Worm (Caenorhabditis elegans): ENCODE measurements around the gene ufbp-1.
A peak's percentile ranks its signal among the peaks of the same experiment; 100 is the strongest.

ufbp-1 gene

ce11 chrIII:8402633-8403032 is 40.8 kb downstream of the ufbp-1 start:
- TF ChIP-seq pqm-1 (tag; optimal IDR thresholded peaks at IDR 0.05) = no peak
- TF ChIP-seq ceh-6 (GFP tag; optimal IDR thresholded peaks at IDR 0.05) = no peak
- TF ChIP-seq tbx-7 (tag; optimal IDR thresholded peaks at IDR 0.05) = no peak
- no peak for TF ChIP-seq ceh-18 (tag; optimal IDR thresholded peaks at IDR 0.05)

DNA sequence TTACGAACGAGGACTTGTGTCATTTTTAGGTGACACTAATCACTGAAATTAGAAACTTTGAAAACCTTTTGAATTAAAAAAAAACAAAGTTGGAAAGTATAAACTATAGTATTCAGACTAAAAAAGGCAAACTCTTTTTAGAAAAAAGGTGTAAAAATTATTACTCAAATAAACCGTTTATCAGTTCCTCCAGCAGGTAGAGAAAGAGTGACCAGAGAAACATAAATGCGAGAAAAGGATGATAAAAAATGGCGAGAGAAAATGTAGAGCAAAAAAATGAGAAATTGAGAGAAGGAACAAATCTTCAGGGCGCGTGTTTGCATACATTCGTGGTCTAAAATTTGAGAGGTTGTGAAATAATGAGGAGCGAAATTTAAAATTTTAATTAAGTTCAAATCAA is 41.5 kb downstream of the ufbp-1 start, which contains the start of gene lap-1:
TSS of gene lap-1 (minus strand) at position 42 of the 400 bp plus-strand sequence.
- TF ChIP-seq C08G9.2 (tag; optimal IDR thresholded peaks at IDR 0.05) (no peak), hlh-13 (GFP tag; optimal IDR thresholded peaks at IDR 0.05) (no peak), unc-55 (GFP tag; optimal IDR thresholded peaks at IDR 0.05) (no peak), lin-11 (tag; optimal IDR thresholded peaks at IDR 0.05) (no peak), pat-9 (tag; optimal IDR thresholded peaks at IDR 0.05) (no peak), mec-3 (tag; optimal IDR thresholded peaks at IDR 0.05; ENCODE audit: borderline replicate concordance) (no peak), ceh-31 (tag; optimal IDR thresholded peaks at IDR 0.05) (no peak), ceh-19 (GFP tag; optimal IDR thresholded peaks at IDR 0.05) (no peak), hlh-6 (tag; optimal IDR thresholded peaks at IDR 0.05) (no peak), fkh-6 (tag; optimal IDR thresholded peaks at IDR 0.05) (no peak), sox-2 (GFP tag; IDR thresholded peaks at IDR 0.05) (no peak), zip-5 (tag; optimal IDR thresholded peaks at IDR 0.05) (no peak)

- TF ChIP-seq hlh-30 (tag; optimal IDR thresholded peaks at IDR 0.05; ENCODE audit: insufficient read depth) (no peak), elt-2 (tag; optimal IDR thresholded peaks at IDR 0.05) (peak; percentile 66)
These were observed 42.9 kb downstream of the ufbp-1 start for ce11 chrIII:8400478-8400877.

ce11 chrIII:8398411-8398810 is 45.0 kb downstream of the ufbp-1 start, which contains the start of gene ZK353.2:
Gene ZK353.2, plus strand, starts transcription at chrIII:8398711.
- TF ChIP-seq zip-5 (tag; optimal IDR thresholded peaks at IDR 0.05) (no peak), ceh-19 (GFP tag; optimal IDR thresholded peaks at IDR 0.05) (no peak), sox-4 (tag; optimal IDR thresholded peaks at IDR 0.05) (no peak), lim-6 (tag; optimal IDR thresholded peaks at IDR 0.05) (no peak), ceh-34 (tag; optimal IDR thresholded peaks at IDR 0.05) (no peak), ahr-1 (tag; optimal IDR thresholded peaks at IDR 0.05) (no peak), hlh-13 (GFP tag; optimal IDR thresholded peaks at IDR 0.05) (no peak), ceh-24 (tag; optimal IDR thresholded peaks at IDR 0.05) (no peak), pax-1 (tag; optimal IDR thresholded peaks at IDR 0.05) (no peak), npax-4 (tag; optimal IDR thresholded peaks at IDR 0.05) (no peak)

- TF ChIP-seq syd-9 (tag; optimal IDR thresholded peaks at IDR 0.05) (no peak), ceh-31 (tag; optimal IDR thresholded peaks at IDR 0.05) (no peak), pha-2 (tag; optimal IDR thresholded peaks at IDR 0.05) (no peak), madf-2 (tag; optimal IDR thresholded peaks at IDR 0.05) (no peak), lim-6 (tag; optimal IDR thresholded peaks at IDR 0.05) (no peak), hlh-13 (GFP tag; optimal IDR thresholded peaks at IDR 0.05) (no peak), nfya-1 (tag; optimal IDR thresholded peaks at IDR 0.05) (no peak)
These were observed 47.7 kb downstream of the ufbp-1 start, which contains the start of gene ZK353.3 for ce11 chrIII:8395685-8396084. Gene ZK353.3, plus strand, starts transcription at chrIII:8395985.

DNA sequence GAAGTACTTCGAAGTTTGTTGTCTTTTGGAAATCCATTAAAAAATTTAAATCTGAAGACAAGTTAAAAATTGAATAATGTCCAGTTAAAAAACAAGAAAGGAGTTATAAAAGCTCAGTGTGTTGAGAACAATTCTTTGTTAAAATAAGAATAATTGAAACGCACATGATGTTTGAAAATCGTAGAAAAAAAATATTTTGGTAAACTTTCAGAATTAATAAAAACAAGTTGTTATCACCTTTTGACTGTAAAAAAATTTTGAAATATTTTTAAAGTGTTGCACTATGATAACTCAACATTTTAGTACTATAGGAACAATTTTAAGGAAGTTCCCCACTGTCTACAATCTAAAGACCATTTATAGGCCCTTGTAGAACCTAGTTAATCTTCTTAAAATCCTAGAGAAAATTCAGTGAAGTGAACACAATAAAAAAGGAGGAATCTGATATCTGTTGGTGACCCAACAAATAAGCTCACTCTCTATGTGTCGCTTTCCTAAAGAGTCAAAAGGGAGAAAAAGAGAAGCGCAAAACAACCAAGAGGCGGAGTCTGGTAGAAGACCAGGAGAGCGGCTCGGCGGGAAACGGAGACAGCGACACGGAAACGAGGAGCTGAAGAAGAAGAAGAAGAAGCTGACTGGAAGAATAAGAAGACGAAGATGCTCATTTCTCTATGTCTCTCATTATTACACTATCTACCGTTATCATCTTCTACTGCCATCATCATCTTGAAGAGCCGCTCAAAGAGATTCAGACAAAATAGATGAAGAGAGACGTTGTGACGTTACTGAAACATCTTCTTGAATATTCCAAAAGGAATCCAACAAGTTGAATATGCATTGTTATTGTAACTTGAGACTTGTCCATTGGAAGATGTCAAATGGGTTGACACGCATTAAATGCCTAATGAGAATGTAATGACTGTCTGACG is 48.8 kb downstream of the ufbp-1 start, which contains the start of gene ZK353.10:
TSS of gene ZK353.10 (minus strand) at position 51 of the 929 bp plus-strand sequence.
- TF ChIP-seq unc-86 (tag; optimal IDR thresholded peaks at IDR 0.05) (no peak), nfya-1 (tag; optimal IDR thresholded peaks at IDR 0.05) (no peak), elt-2 (tag; optimal IDR thresholded peaks at IDR 0.05) (no peak), ceh-31 (tag; optimal IDR thresholded peaks at IDR 0.05) (no peak), sox-4 (tag; optimal IDR thresholded peaks at IDR 0.05) (no peak), hlh-30 (tag; optimal IDR thresholded peaks at IDR 0.05; ENCODE audit: insufficient read depth) (no peak), fkh-6 (tag; optimal IDR thresholded peaks at IDR 0.05) (no peak), che-1 (tag; optimal IDR thresholded peaks at IDR 0.05) (no peak)
